Worm (Caenorhabditis elegans): ENCODE data around the gene ZK105.14.

- TF ChIP-seq athp-1 (tag; optimal IDR thresholded peaks at IDR 0.05) = no peak
- no peak for TF ChIP-seq ceh-58 (GFP tag; IDR thresholded peaks at IDR 0.05)
Observed at ce11 chrV:7739949-7740348, 18.1 kb upstream of the ZK105.14 start.
